Worm (Caenorhabditis elegans) whole organism, midembryonic: ENCODE measurements around the gene pals-20.

ENCODE experiments used
- cog-1 ChIP-seq: sonication (generic microtip); optimal IDR thresholded peaks from 2 replicates; lab custom pipeline; 2016; ENCODE audit warnings: missing genetic modification characterization, missing compliant biosample characterization
- flt-1 ChIP-seq: fragments of 200-800 bp; sonication (Bioruptor generic); IDR thresholded peaks from 2 replicates; pipeline ENCODE4 v1.3.6; 2022; ENCODE audit warnings: missing genetic modification characterization, missing compliant biosample characterization
- med-1 ChIP-seq: sonication (generic microtip); optimal IDR thresholded peaks from 2 replicates; lab custom pipeline; 2017; ENCODE audit warnings: missing genetic modification characterization, mild to moderate bottlenecking, missing compliant biosample characterization, antibody characterized with exemption, missing genetic modification reagents; ENCODE audit not compliant: insufficient read depth
- ref-1 ChIP-seq: fragments of 200-800 bp; sonication (Bioruptor generic); conservative IDR thresholded peaks from 2 replicates; pipeline ENCODE4 v1.3.6; 2022; ENCODE audit warnings: missing genetic modification reagents, missing genetic modification characterization, missing compliant biosample characterization
- tab-1 ChIP-seq: fragments of 200-800 bp; sonication (Bioruptor generic); IDR thresholded peaks from 2 replicates; pipeline ENCODE4 v1.3.6; 2022; ENCODE audit warnings: missing genetic modification characterization, missing compliant biosample characterization
- ztf-23 ChIP-seq: fragments of 200-800 bp; sonication (Bioruptor generic); IDR thresholded peaks from 2 replicates; pipeline ENCODE4 v1.3.6; 2022; ENCODE audit warnings: missing genetic modification reagents, missing genetic modification characterization, missing compliant biosample characterization
- ztf-29 ChIP-seq: fragments of 200-800 bp; sonication (Bioruptor generic); IDR thresholded peaks from 2 replicates; pipeline ENCODE4 v1.3.6; 2022; ENCODE audit warnings: missing genetic modification reagents, missing genetic modification characterization, missing compliant biosample characterization

DNA sequence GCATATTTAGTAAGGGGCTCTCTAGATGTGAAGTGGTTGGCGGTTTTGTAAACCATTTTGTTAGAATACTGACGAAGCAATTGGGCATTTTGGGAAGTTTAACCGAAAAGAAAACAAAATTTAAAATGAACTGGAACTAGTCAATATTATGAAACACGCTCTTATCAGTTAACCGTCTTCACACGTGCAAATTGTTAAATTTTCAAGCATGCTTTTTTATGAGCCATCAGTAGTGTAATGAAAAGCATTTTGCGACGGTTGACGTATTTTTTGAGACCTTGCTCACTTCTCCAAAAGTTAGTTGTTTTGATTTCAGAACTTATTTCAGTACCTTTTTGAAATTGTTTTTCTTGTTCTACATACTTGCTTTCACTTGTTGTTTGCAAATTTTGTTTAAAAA is 38.8 kb downstream of the pals-20 start, which contains the start of gene fbxa-25:
- TF ChIP-seq ztf-23 (GFP tag; lab: Robert Waterston, UW) (no peak), cog-1 (tag; lab: Kevin White, UChicago) (no peak), med-1 (no peak), tab-1 (GFP tag; lab: Robert Waterston, UW) (no peak), ztf-29 (GFP tag; lab: Robert Waterston, UW) (no peak), flt-1 (GFP tag; lab: Robert Waterston, UW) (no peak), ref-1 (GFP tag; lab: Robert Waterston, UW) (no peak)
